Worm (Caenorhabditis elegans) whole organism, young adult: ENCODE results near the gene Y41G9A.5.

Experiments used
- B0261.1 ChIP-seq: sonication (generic microtip); optimal IDR thresholded peaks from 2 replicates; lab custom pipeline; 2016; ENCODE audit warnings: mild to moderate bottlenecking, missing genetic modification characterization, moderate library complexity, missing compliant biosample characterization
- C06A6.2 ChIP-seq: fragments of 200-800 bp; sonication (Bioruptor generic); conservative IDR thresholded peaks from 2 replicates; pipeline ENCODE4 v1.3.6; 2022; ENCODE audit warnings: missing genetic modification characterization, missing compliant biosample characterization
- C17E4.6 ChIP-seq: fragments of 200-800 bp; sonication (Bioruptor generic); IDR thresholded peaks from 2 replicates; pipeline ENCODE4 v1.3.6; 2022; ENCODE audit warnings: missing genetic modification reagents, missing genetic modification characterization, missing compliant biosample characterization
- F10E7.11 ChIP-seq: sonication (generic microtip); optimal IDR thresholded peaks from 2 replicates; lab custom pipeline; 2017; ENCODE audit warnings: mild to moderate bottlenecking, missing genetic modification characterization, moderate library complexity, missing compliant biosample characterization
- F33H1.4 ChIP-seq: fragments of 200-800 bp; sonication (Bioruptor generic); IDR thresholded peaks from 2 replicates; pipeline ENCODE4 v1.3.6; 2022; ENCODE audit warnings: missing genetic modification reagents, missing genetic modification characterization, missing compliant biosample characterization
- F55B11.4 ChIP-seq: sonication (generic microtip); optimal IDR thresholded peaks from 2 replicates; lab custom pipeline; 2016; ENCODE audit warnings: missing compliant biosample characterization, missing genetic modification characterization, borderline replicate concordance; ENCODE audit not compliant: insufficient read depth
- K11D2.4 ChIP-seq: fragments of 200-800 bp; sonication (Bioruptor generic); IDR thresholded peaks from 2 replicates; pipeline ENCODE4 v1.3.6; 2022; ENCODE audit warnings: missing genetic modification reagents, missing genetic modification characterization, missing compliant biosample characterization
- K12H6.12 ChIP-seq: fragments of 200-800 bp; sonication (Bioruptor generic); optimal IDR thresholded peaks from 2 replicates; lab custom pipeline; 2018; ENCODE audit warnings: mild to moderate bottlenecking, missing genetic modification characterization, missing compliant biosample characterization
- Y95B8A.8 ChIP-seq: fragments of 200-800 bp; sonication (Bioruptor generic); IDR thresholded peaks from 2 replicates; pipeline ENCODE4 v1.3.6; 2022; ENCODE audit warnings: missing genetic modification reagents, missing genetic modification characterization, missing compliant biosample characterization
- bed-1 ChIP-seq: fragments of 200-800 bp; sonication (Bioruptor generic); IDR thresholded peaks from 2 replicates; pipeline ENCODE4 v1.3.6; 2022; ENCODE audit warnings: missing genetic modification reagents, missing genetic modification characterization, missing compliant biosample characterization
- ceh-100 ChIP-seq: fragments of 200-800 bp; sonication (Bioruptor generic); IDR thresholded peaks from 2 replicates; pipeline ENCODE4 v1.3.6; 2022; ENCODE audit warnings: missing genetic modification reagents, missing genetic modification characterization, missing compliant biosample characterization
- ceh-40 ChIP-seq: fragments of 200-800 bp; sonication (Bioruptor generic); IDR thresholded peaks from 2 replicates; pipeline ENCODE4 v1.3.6; 2022; ENCODE audit warnings: missing genetic modification characterization, missing compliant biosample characterization
- ceh-79 ChIP-seq: sonication (generic microtip); optimal IDR thresholded peaks from 2 replicates; lab custom pipeline; 2017; ENCODE audit warnings: mild to moderate bottlenecking, missing genetic modification characterization, missing compliant biosample characterization
- chd-7 ChIP-seq: sonication (generic microtip); optimal IDR thresholded peaks from 2 replicates; lab custom pipeline; 2016; ENCODE audit warnings: mild to moderate bottlenecking, missing genetic modification characterization, moderate library complexity, missing compliant biosample characterization
- die-1 ChIP-seq: sonication (generic microtip); optimal IDR thresholded peaks from 2 replicates; lab custom pipeline; 2016; ENCODE audit warnings: missing genotype, mild to moderate bottlenecking, missing genetic modification characterization, missing compliant biosample characterization
- dpff-1 ChIP-seq: sonication (generic microtip); optimal IDR thresholded peaks from 2 replicates; lab custom pipeline; 2017; ENCODE audit warnings: mild to moderate bottlenecking, missing genetic modification characterization, missing compliant biosample characterization
- dpl-1 ChIP-seq: fragments of 150-350 bp; optimal IDR thresholded peaks from 2 replicates; lab custom pipeline; 2014; ENCODE audit warnings: missing biosample characterization, missing genetic modification reagents, missing genetic modification characterization
- ekl-4 ChIP-seq: fragments of 200-800 bp; sonication (Bioruptor generic); IDR thresholded peaks from 2 replicates; pipeline ENCODE4 v1.3.6; 2022; ENCODE audit warnings: missing genetic modification reagents, missing genetic modification characterization, missing compliant biosample characterization
- ets-4 ChIP-seq: fragments of 200-800 bp; sonication (Bioruptor generic); optimal IDR thresholded peaks from 2 replicates; lab custom pipeline; 2018; ENCODE audit warnings: mild to moderate bottlenecking, missing genetic modification characterization, missing compliant biosample characterization
- gei-17 ChIP-seq: fragments of 200-800 bp; sonication (Bioruptor generic); optimal IDR thresholded peaks from 2 replicates; lab custom pipeline; 2018; ENCODE audit warnings: mild to moderate bottlenecking, missing genetic modification characterization, missing compliant biosample characterization
- hlh-12 ChIP-seq: sonication (generic microtip); optimal IDR thresholded peaks from 2 replicates; lab custom pipeline; 2016; ENCODE audit warnings: missing genetic modification characterization, missing compliant biosample characterization
- hmg-1.2 ChIP-seq: fragments of 200-800 bp; sonication (Bioruptor generic); IDR thresholded peaks from 2 replicates; pipeline ENCODE4 v1.3.6; 2022; ENCODE audit warnings: missing genetic modification reagents, missing genetic modification characterization, missing compliant biosample characterization
- hmg-20 ChIP-seq: fragments of 200-800 bp; sonication (Bioruptor generic); IDR thresholded peaks from 2 replicates; pipeline ENCODE4 v1.3.6; 2022; ENCODE audit warnings: missing genetic modification reagents, missing genetic modification characterization, missing compliant biosample characterization
- hrde-1 ChIP-seq: sonication (generic microtip); optimal IDR thresholded peaks from 2 replicates; lab custom pipeline; 2016; ENCODE audit warnings: missing genetic modification characterization, mild to moderate bottlenecking, missing compliant biosample characterization, moderate library complexity, missing genotype, missing genetic modification reagents, borderline replicate concordance
- hsf-1 ChIP-seq: fragments of 200-800 bp; sonication (Bioruptor generic); IDR thresholded peaks from 2 replicates; pipeline ENCODE4 v1.3.6; 2022; ENCODE audit warnings: missing genetic modification reagents, missing genetic modification characterization, missing compliant biosample characterization
- madf-3 ChIP-seq: fragments of 200-800 bp; sonication (Bioruptor generic); IDR thresholded peaks from 2 replicates; pipeline ENCODE4 v1.3.6; 2022; ENCODE audit warnings: missing genetic modification reagents, missing genetic modification characterization, missing compliant biosample characterization
- mel-28 ChIP-seq: sonication (generic microtip); optimal IDR thresholded peaks from 2 replicates; lab custom pipeline; 2016; ENCODE audit warnings: borderline replicate concordance, mild to moderate bottlenecking, missing genetic modification characterization, missing compliant biosample characterization
- nfyb-1 ChIP-seq: fragments of 200-800 bp; sonication (Bioruptor generic); IDR thresholded peaks from 2 replicates; pipeline ENCODE4 v1.3.6; 2022; ENCODE audit warnings: missing genetic modification reagents, missing genetic modification characterization, missing compliant biosample characterization
- nhr-27 ChIP-seq: fragments of 200-800 bp; sonication (Bioruptor generic); optimal IDR thresholded peaks from 2 replicates; lab custom pipeline; 2018; ENCODE audit warnings: mild to moderate bottlenecking, missing genetic modification characterization, moderate library complexity, missing compliant biosample characterization
- pbrm-1 ChIP-seq: fragments of 200-800 bp; sonication (Bioruptor generic); IDR thresholded peaks from 2 replicates; pipeline ENCODE4 v1.3.6; 2022; ENCODE audit warnings: missing genetic modification reagents, missing genetic modification characterization, missing compliant biosample characterization
- rec-8 ChIP-seq, 2 experiments: sonication (generic microtip); optimal IDR thresholded peaks; 2 replicates each; lab custom pipeline; 2016; ENCODE audit warnings: mild to moderate bottlenecking in 2 of 2, missing genetic modification characterization in 2 of 2, missing genetic modification reagents in 2 of 2, missing genotype in 2 of 2, missing biosample characterization in 1 of 2, missing compliant biosample characterization in 1 of 2, moderate library complexity in 1 of 2
- repo-1 ChIP-seq: sonication (generic microtip); optimal IDR thresholded peaks from 2 replicates; lab custom pipeline; 2017; ENCODE audit warnings: mild to moderate bottlenecking, missing genetic modification characterization, missing compliant biosample characterization
- snpc-1.3 ChIP-seq: sonication (generic microtip); optimal IDR thresholded peaks from 2 replicates; lab custom pipeline; 2017; ENCODE audit warnings: missing genetic modification characterization, mild to moderate bottlenecking, missing compliant biosample characterization, antibody characterized with exemption, moderate library complexity, missing genotype, missing genetic modification reagents; ENCODE audit not compliant: insufficient read depth
- snpc-3.4 ChIP-seq: sonication (generic microtip); optimal IDR thresholded peaks from 2 replicates; lab custom pipeline; 2017; ENCODE audit warnings: missing genetic modification characterization, mild to moderate bottlenecking, missing compliant biosample characterization, antibody characterized with exemption, moderate library complexity, missing genotype, missing genetic modification reagents
- snpc-4 ChIP-seq, 5 experiments: fragments of 150-350 bp in 1 of 5; sonication (generic microtip) in 4 of 5; optimal IDR thresholded peaks; 2 replicates each; lab custom pipeline; 2014 to 2018; ENCODE audit warnings: missing genetic modification characterization in 5 of 5, missing biosample characterization in 3 of 5, antibody characterized with exemption in 2 of 5, mild to moderate bottlenecking in 2 of 5, missing compliant biosample characterization in 2 of 5, missing genotype in 2 of 5, moderate library complexity in 2 of 5, missing genetic modification reagents in 1 of 5
- tbp1 ChIP-seq: fragments of 200-800 bp; sonication (Bioruptor generic); optimal IDR thresholded peaks from 2 replicates; lab custom pipeline; 2018; ENCODE audit warnings: mild to moderate bottlenecking, missing genetic modification characterization, missing compliant biosample characterization
- tlf-1 ChIP-seq: fragments of 200-800 bp; sonication (Bioruptor generic); optimal IDR thresholded peaks from 2 replicates; lab custom pipeline; 2018; ENCODE audit warnings: mild to moderate bottlenecking, missing genetic modification characterization, missing compliant biosample characterization
- unc-130 ChIP-seq: sonication (generic microtip); optimal IDR thresholded peaks from 2 replicates; lab custom pipeline; 2016; ENCODE audit warnings: missing genetic modification reagents, missing genetic modification characterization, missing compliant biosample characterization
- xnd-1 ChIP-seq: sonication (generic microtip); optimal IDR thresholded peaks from 2 replicates; lab custom pipeline; 2016; ENCODE audit warnings: missing genotype, missing genetic modification reagents, missing genetic modification characterization, missing compliant biosample characterization
- zfh-2 ChIP-seq: fragments of 200-800 bp; sonication (Bioruptor generic); conservative IDR thresholded peaks from 2 replicates; pipeline ENCODE4 v1.3.6; 2022; ENCODE audit warnings: missing genetic modification reagents, missing genetic modification characterization, missing compliant biosample characterization
- ztf-22 ChIP-seq: fragments of 200-800 bp; sonication (Bioruptor generic); optimal IDR thresholded peaks from 2 replicates; lab custom pipeline; 2018; ENCODE audit warnings: mild to moderate bottlenecking, missing genetic modification characterization, moderate library complexity, missing compliant biosample characterization
- ztf-25 ChIP-seq: fragments of 200-800 bp; sonication (Bioruptor generic); IDR thresholded peaks from 2 replicates; pipeline ENCODE4 v1.3.6; 2022; ENCODE audit warnings: missing genetic modification reagents, missing genetic modification characterization, missing compliant biosample characterization

Gene Y41G9A.5

ce11 chrX:2953522-2954032 is 7.1 kb downstream of the Y41G9A.5 start:
- TF ChIP-seq chd-7 (tag; lab: Kevin White, UChicago) (peak; percentile 3), zfh-2 (GFP tag; lab: Robert Waterston, UW) (0 out of 2 replicates have a peak, but pooled peaks have one; percentile 52), hmg-1.2 (no peak), hmg-20 (GFP tag; lab: Robert Waterston, UW) (no peak), madf-3 (GFP tag; lab: Robert Waterston, UW) (no peak)

- no peak for TF ChIP-seq C17E4.6
- no peak for TF ChIP-seq ceh-79
- no peak for TF ChIP-seq nfyb-1 (GFP tag; lab: Robert Waterston, UW)
- no peak for TF ChIP-seq hrde-1 (tag; lab: Kevin White, UChicago)
- no peak for TF ChIP-seq ztf-25
- TF ChIP-seq gei-17 (GFP tag; lab: Kevin White, UChicago): no peak
These were observed 9.2 kb downstream of the Y41G9A.5 start for ce11 chrX:2955628-2956027.

- TF ChIP-seq repo-1 (tag; lab: Kevin White, UChicago) (no peak), F55B11.4 (tag; lab: Kevin White, UChicago) (no peak), Y95B8A.8 (GFP tag; lab: Robert Waterston, UW) (no peak), F33H1.4 (GFP tag; lab: Robert Waterston, UW) (no peak), dpl-1 (GFP tag; lab: Kevin White, UChicago) (no peak), ceh-40 (GFP tag; lab: Robert Waterston, UW) (no peak), ets-4 (GFP tag; lab: Kevin White, UChicago) (no peak), dpff-1 (tag; lab: Kevin White, UChicago) (no peak), mel-28 (no peak), hsf-1 (GFP tag; lab: Robert Waterston, UW) (no peak), hmg-1.2 (no peak), ceh-100 (GFP tag; lab: Robert Waterston, UW) (no peak), ekl-4 (no peak), unc-130 (GFP tag; lab: Kevin White, UChicago) (no peak), pbrm-1 (no peak), rec-8 (tag; optimal IDR thresholded peaks at IDR 0.05; lab: Kevin White, UChicago) (no peak), nhr-27 (tag; lab: Kevin White, UChicago) (no peak), snpc-1.3 (tag; lab: Kevin White, UChicago) (no peak), C06A6.2 (GFP tag; lab: Robert Waterston, UW) (no peak)
- TF ChIP-seq, all 124 proteins: peak for 0
These were observed 11.0 kb downstream of the Y41G9A.5 start, which contains the start of gene gbb-1 for ce11 chrX:2957446-2957985. Gene gbb-1 (plus strand): TSS chrX:2957935.

DNA sequence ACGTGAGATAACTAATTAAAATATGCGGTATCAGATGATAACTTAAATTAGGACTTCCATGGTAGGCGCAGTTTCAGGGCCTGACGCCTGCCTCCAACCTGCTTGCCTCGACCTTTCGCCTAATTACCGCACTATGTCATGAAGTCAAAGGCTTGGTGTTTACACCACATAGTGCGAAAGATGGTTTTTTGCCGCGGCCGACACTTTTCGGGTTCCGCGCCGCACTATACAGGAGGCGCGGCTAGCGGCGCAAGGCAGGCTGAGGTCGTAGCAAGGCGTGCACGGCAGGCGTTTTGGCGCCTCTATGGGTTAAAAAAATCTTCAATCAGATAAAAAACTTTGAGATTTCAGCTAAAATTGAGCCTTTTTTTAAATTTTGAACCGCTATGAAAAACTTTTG is 14.2 kb downstream of the Y41G9A.5 start:
- TF ChIP-seq xnd-1 (tag; lab: Kevin White, UChicago) (no peak), Y95B8A.8 (GFP tag; lab: Robert Waterston, UW) (no peak), nfyb-1 (GFP tag; lab: Robert Waterston, UW) (0 out of 2 replicates have a peak, but pooled peaks have one; percentile 41), die-1 (tag; lab: Kevin White, UChicago) (no peak), tbp1 (GFP tag; lab: Kevin White, UChicago) (no peak), tlf-1 (no peak), pbrm-1 (0 out of 2 replicates have a peak, but pooled peaks have one; percentile 39), snpc-4 (GFP tag; optimal IDR thresholded peaks at IDR 0.05; lab: Kevin White, UChicago) (peak; percentile 72), snpc-4 (tag; optimal IDR thresholded peaks at IDR 0.05; lab: Kevin White, UChicago) (peak; percentile 53 to 94 (median 86)), hrde-1 (tag; lab: Kevin White, UChicago) (no peak), ztf-22 (GFP tag; lab: Kevin White, UChicago) (no peak), bed-1 (no peak), F10E7.11 (tag; lab: Kevin White, UChicago) (no peak), K11D2.4 (GFP tag; lab: Robert Waterston, UW) (no peak), hsf-1 (GFP tag; lab: Robert Waterston, UW) (no peak), snpc-3.4 (tag; lab: Kevin White, UChicago) (no peak), hlh-12 (tag; lab: Kevin White, UChicago) (no peak), B0261.1 (no peak), K12H6.12 (no peak)
